Worm (Caenorhabditis elegans) whole organism, L2 larva: ENCODE data around the gene nhr-39.
A peak's percentile ranks its signal among the peaks of the same experiment; 100 is the strongest.

Experiments
- C34F6.9 ChIP-seq: fragments of 150-350 bp; optimal IDR thresholded peaks from 2 replicates; lab custom pipeline; 2014; ENCODE audit warnings: missing biosample characterization, missing genetic modification characterization
- F13H6.1 ChIP-seq: sonication (generic microtip); optimal IDR thresholded peaks from 2 replicates; lab custom pipeline; 2016; ENCODE audit warnings: missing genetic modification characterization, missing compliant biosample characterization
- R02D3.7 ChIP-seq: fragments of 150-350 bp; optimal IDR thresholded peaks from 2 replicates; lab custom pipeline; 2014; ENCODE audit warnings: missing biosample characterization, missing genetic modification characterization
- Y55F3AM.14 ChIP-seq: fragments of 200-800 bp; sonication (Bioruptor generic); optimal IDR thresholded peaks from 2 replicates; lab custom pipeline; 2018; ENCODE audit warnings: mild to moderate bottlenecking, missing genetic modification characterization, missing compliant biosample characterization
- ZK546.5 ChIP-seq: sonication (generic microtip); optimal IDR thresholded peaks from 2 replicates; lab custom pipeline; 2017; ENCODE audit warnings: missing biosample characterization, missing genetic modification characterization
- alr-1 ChIP-seq: fragments of 150-350 bp; optimal IDR thresholded peaks from 2 replicates; lab custom pipeline; 2014; ENCODE audit warnings: missing biosample characterization, missing genetic modification characterization
- aly-2 ChIP-seq: fragments of 150-350 bp; optimal IDR thresholded peaks from 2 replicates; lab custom pipeline; 2014; ENCODE audit warnings: missing biosample characterization, missing genetic modification characterization
- ama-1 ChIP-seq: fragments of 150-350 bp; optimal IDR thresholded peaks from 2 replicates; lab custom pipeline; 2018; ENCODE audit warnings: inconsistent platforms
- blmp-1 ChIP-seq: sonication (generic microtip); optimal IDR thresholded peaks from 2 replicates; lab custom pipeline; 2017; ENCODE audit warnings: missing genetic modification characterization, mild to moderate bottlenecking, missing compliant biosample characterization, antibody characterized with exemption, moderate library complexity; ENCODE audit not compliant: insufficient read depth
- ceh-16 ChIP-seq: fragments of 150-350 bp; optimal IDR thresholded peaks from 2 replicates; lab custom pipeline; 2014; ENCODE audit warnings: missing biosample characterization, missing genetic modification characterization
- ceh-82 ChIP-seq: fragments of 150-350 bp; optimal IDR thresholded peaks from 2 replicates; lab custom pipeline; 2014; ENCODE audit warnings: missing biosample characterization, missing genetic modification characterization
- crh-2 ChIP-seq: sonication (generic microtip); optimal IDR thresholded peaks from 2 replicates; lab custom pipeline; 2017; ENCODE audit warnings: missing biosample characterization, missing genetic modification characterization
- dmd-4 ChIP-seq: sonication (generic microtip); optimal IDR thresholded peaks from 2 replicates; lab custom pipeline; 2017; ENCODE audit warnings: missing biosample characterization, missing genetic modification characterization
- egl-27 ChIP-seq: sonication (generic microtip); optimal IDR thresholded peaks from 3 replicates; lab custom pipeline; 2017; ENCODE audit warnings: missing biosample characterization, missing genetic modification reagents, missing genetic modification characterization
- elt-1 ChIP-seq: fragments of 150-350 bp; optimal IDR thresholded peaks from 2 replicates; lab custom pipeline; 2014; ENCODE audit warnings: missing biosample characterization, missing genetic modification characterization
- elt-3 ChIP-seq: sonication (generic microtip); optimal IDR thresholded peaks from 2 replicates; lab custom pipeline; 2017; ENCODE audit warnings: missing biosample characterization, missing genetic modification characterization
- fos-1 ChIP-seq: fragments of 150-350 bp; optimal IDR thresholded peaks from 2 replicates; lab custom pipeline; 2014; ENCODE audit warnings: missing biosample characterization, missing genetic modification characterization
- gmeb-1 ChIP-seq: fragments of 150-350 bp; optimal IDR thresholded peaks from 2 replicates; lab custom pipeline; 2014; ENCODE audit warnings: missing biosample characterization, missing genetic modification characterization
- lin-13 ChIP-seq: fragments of 150-350 bp; optimal IDR thresholded peaks from 2 replicates; lab custom pipeline; 2014; ENCODE audit warnings: missing biosample characterization, missing genetic modification reagents, missing genetic modification characterization
- lin-39 ChIP-seq: fragments of 150-350 bp; optimal IDR thresholded peaks from 2 replicates; lab custom pipeline; 2014; ENCODE audit warnings: missing biosample characterization, missing genetic modification reagents, missing genetic modification characterization
- lsy-2 ChIP-seq, 2 experiments: fragments of 150-350 bp in 1 of 2; sonication (generic microtip) in 1 of 2; optimal IDR thresholded peaks; 2 replicates each; lab custom pipeline; 2014 to 2017; ENCODE audit warnings: missing biosample characterization in 2 of 2, missing genetic modification characterization in 2 of 2
- mab-5 ChIP-seq: fragments of 150-350 bp; optimal IDR thresholded peaks from 2 replicates; lab custom pipeline; 2014; ENCODE audit warnings: missing biosample characterization, missing genetic modification characterization
- mbf-1 ChIP-seq: sonication (generic microtip); optimal IDR thresholded peaks from 2 replicates; lab custom pipeline; 2017; ENCODE audit warnings: missing biosample characterization, missing genetic modification characterization
- mdl-1 ChIP-seq, 2 experiments: fragments of 150-350 bp in 1 of 2; sonication (generic microtip) in 1 of 2; optimal IDR thresholded peaks; 2 replicates each; lab custom pipeline; 2017; ENCODE audit warnings: missing biosample characterization in 2 of 2, missing genetic modification characterization in 2 of 2
- nhr-11 ChIP-seq: fragments of 150-350 bp; optimal IDR thresholded peaks from 2 replicates; lab custom pipeline; 2014; ENCODE audit warnings: missing biosample characterization, missing genetic modification characterization
- nhr-12 ChIP-seq: fragments of 150-350 bp; optimal IDR thresholded peaks from 2 replicates; lab custom pipeline; 2014; ENCODE audit warnings: missing biosample characterization, missing genetic modification characterization
- nhr-129 ChIP-seq: fragments of 150-350 bp; optimal IDR thresholded peaks from 2 replicates; lab custom pipeline; 2014; ENCODE audit warnings: missing biosample characterization, missing genetic modification characterization
- nhr-21 ChIP-seq: fragments of 150-350 bp; optimal IDR thresholded peaks from 2 replicates; lab custom pipeline; 2014; ENCODE audit warnings: missing biosample characterization, missing genetic modification characterization
- nhr-23 ChIP-seq: fragments of 150-350 bp; optimal IDR thresholded peaks from 2 replicates; lab custom pipeline; 2014; ENCODE audit warnings: missing biosample characterization, missing genetic modification reagents, missing genetic modification characterization
- nhr-237 ChIP-seq: fragments of 150-350 bp; optimal IDR thresholded peaks from 2 replicates; lab custom pipeline; 2014; ENCODE audit warnings: missing biosample characterization, missing genetic modification characterization
- nhr-25 ChIP-seq: fragments of 150-350 bp; sonication (generic microtip); optimal IDR thresholded peaks from 3 replicates; lab custom pipeline; 2014; ENCODE audit warnings: missing biosample characterization, missing genetic modification characterization
- nhr-6 ChIP-seq: fragments of 150-350 bp; optimal IDR thresholded peaks from 2 replicates; lab custom pipeline; 2014; ENCODE audit warnings: missing biosample characterization, missing genetic modification characterization
- nhr-77 ChIP-seq: fragments of 150-350 bp; optimal IDR thresholded peaks from 2 replicates; lab custom pipeline; 2014; ENCODE audit warnings: missing biosample characterization, missing genetic modification characterization
- peb-1 ChIP-seq: fragments of 150-350 bp; optimal IDR thresholded peaks from 2 replicates; lab custom pipeline; 2014; ENCODE audit warnings: missing biosample characterization, missing genetic modification characterization
- sem-4 ChIP-seq: fragments of 150-350 bp; optimal IDR thresholded peaks from 2 replicates; lab custom pipeline; 2014; ENCODE audit warnings: missing biosample characterization, missing genetic modification reagents, missing genetic modification characterization
- skn-1 ChIP-seq: sonication (generic microtip); optimal IDR thresholded peaks from 2 replicates; lab custom pipeline; 2017; ENCODE audit warnings: missing biosample characterization, missing genetic modification characterization
- sma-3 ChIP-seq: sonication (generic microtip); optimal IDR thresholded peaks from 2 replicates; lab custom pipeline; 2016; ENCODE audit warnings: missing genetic modification reagents, missing genetic modification characterization, missing compliant biosample characterization
- sma-9 ChIP-seq, 2 experiments: fragments of 150-350 bp in 1 of 2; sonication (generic microtip) in 1 of 2; optimal IDR thresholded peaks; 2 replicates each; lab custom pipeline; 2014 to 2016; ENCODE audit warnings: missing genetic modification characterization in 2 of 2, mild to moderate bottlenecking in 1 of 2, missing biosample characterization in 1 of 2, missing compliant biosample characterization in 1 of 2, missing genetic modification reagents in 1 of 2, moderate library complexity in 1 of 2
- snpc-4 ChIP-seq: fragments of 150-350 bp; optimal IDR thresholded peaks from 2 replicates; lab custom pipeline; 2014; ENCODE audit warnings: missing biosample characterization, missing genetic modification characterization
- unc-39 ChIP-seq: fragments of 150-350 bp; optimal IDR thresholded peaks from 2 replicates; lab custom pipeline; 2014; ENCODE audit warnings: missing biosample characterization, missing genetic modification characterization
- unc-55 ChIP-seq: fragments of 150-350 bp; sonication (generic microtip); optimal IDR thresholded peaks from 3 replicates; lab custom pipeline; 2014; ENCODE audit warnings: missing biosample characterization, missing genetic modification reagents, missing genetic modification characterization
- unc-62 ChIP-seq: fragments of 150-350 bp; optimal IDR thresholded peaks from 2 replicates; lab custom pipeline; 2014; ENCODE audit warnings: missing biosample characterization, missing genetic modification reagents, missing genetic modification characterization
- zag-1 ChIP-seq: fragments of 150-350 bp; optimal IDR thresholded peaks from 2 replicates; lab custom pipeline; 2014; ENCODE audit warnings: missing biosample characterization, missing genetic modification characterization
- ztf-1 ChIP-seq: fragments of 200-800 bp; sonication (Bioruptor generic); conservative IDR thresholded peaks from 2 replicates; pipeline ENCODE4 v1.3.6; 2022; ENCODE audit warnings: missing genetic modification characterization, missing compliant biosample characterization
- ztf-11 ChIP-seq: sonication (generic microtip); optimal IDR thresholded peaks from 2 replicates; lab custom pipeline; 2017; ENCODE audit warnings: missing biosample characterization, missing genetic modification characterization
- ztf-4 ChIP-seq: fragments of 150-350 bp; optimal IDR thresholded peaks from 2 replicates; lab custom pipeline; 2014; ENCODE audit warnings: missing biosample characterization, missing genetic modification characterization

nhr-39 gene

DNA sequence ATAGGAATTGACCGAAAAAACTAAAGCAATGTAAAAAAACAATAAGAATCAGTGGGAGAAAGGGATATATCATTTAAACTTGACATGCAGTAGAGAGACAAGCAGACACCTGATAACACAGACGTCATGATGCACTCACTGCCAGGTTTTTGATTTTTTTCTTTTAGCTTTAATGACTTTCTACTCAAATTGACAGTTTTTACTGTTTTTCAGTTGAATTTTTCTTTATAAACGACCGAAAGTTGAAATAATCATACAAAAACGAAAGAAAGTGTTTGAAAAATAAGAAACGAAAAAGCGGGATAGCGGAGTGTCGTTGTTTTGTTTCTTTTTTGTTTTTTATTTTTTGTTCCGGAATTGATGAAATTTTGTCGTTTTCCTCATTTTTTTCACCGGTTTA lies 31.1 kb downstream of the nhr-39 start, which contains the start of gene ucp-4:
Gene ucp-4 (plus strand): TSS at position 83 of the 400 bp plus-strand sequence.
- TF ChIP-seq nhr-12 (tag; lab: Kevin White, UChicago) (no peak), mab-5 (tag; lab: Kevin White, UChicago) (no peak), C34F6.9 (tag; lab: Kevin White, UChicago) (peak; percentile 37)
- TF ChIP-seq, all 48 proteins: peak for 1

- TF ChIP-seq blmp-1 (tag; lab: Kevin White, UChicago) (no peak), nhr-237 (tag; lab: Kevin White, UChicago) (no peak), nhr-11 (tag; lab: Kevin White, UChicago) (no peak), nhr-23 (tag; lab: Kevin White, UChicago) (no peak), snpc-4 (tag; lab: Kevin White, UChicago) (no peak), C34F6.9 (tag; lab: Kevin White, UChicago) (no peak), fos-1 (tag; lab: Kevin White, UChicago) (no peak), elt-3 (tag; lab: Kevin White, UChicago) (no peak), egl-27 (tag; lab: Kevin White, UChicago) (no peak), ceh-16 (tag; lab: Kevin White, UChicago) (no peak), ceh-82 (tag; lab: Kevin White, UChicago) (no peak), ztf-4 (tag; lab: Kevin White, UChicago) (no peak), unc-55 (GFP tag; lab: Kevin White, UChicago) (no peak), nhr-77 (tag; lab: Kevin White, UChicago) (no peak), alr-1 (tag; lab: Kevin White, UChicago) (no peak), nhr-129 (tag; lab: Kevin White, UChicago) (no peak)
Observed at ce11 chrV:9336462-9336861, 33.3 kb downstream of the nhr-39 start, which contains the start of gene coq-6. TSS of gene coq-6 (plus strand) at chrV:9336762.

ce11 chrV:9338452-9338851 lies 35.3 kb downstream of the nhr-39 start:
- no peak for TF ChIP-seq lin-39
- no peak for TF ChIP-seq skn-1 (tag; lab: Kevin White, UChicago)
- TF ChIP-seq C34F6.9 (tag; lab: Kevin White, UChicago): no peak
- peak; percentile 55 for TF ChIP-seq nhr-129 (tag; lab: Kevin White, UChicago)
- no peak for TF ChIP-seq egl-27 (tag; lab: Kevin White, UChicago)
- no peak for TF ChIP-seq nhr-23 (tag; lab: Kevin White, UChicago)
- TF ChIP-seq nhr-12 (tag; lab: Kevin White, UChicago): no peak
- no peak for TF ChIP-seq nhr-11 (tag; lab: Kevin White, UChicago)
- peak; percentile 21 for TF ChIP-seq nhr-25 (tag; lab: Kevin White, UChicago)
- no peak for TF ChIP-seq unc-55 (GFP tag; lab: Kevin White, UChicago)
- TF ChIP-seq fos-1 (tag; lab: Kevin White, UChicago): no peak
- no peak for TF ChIP-seq ZK546.5
- no peak for TF ChIP-seq crh-2 (tag; lab: Kevin White, UChicago)
- no peak for TF ChIP-seq F13H6.1 (tag; lab: Kevin White, UChicago)
- no peak for TF ChIP-seq ceh-16 (tag; lab: Kevin White, UChicago)
- no peak for TF ChIP-seq nhr-77 (tag; lab: Kevin White, UChicago)
- peak; percentile 59 for TF ChIP-seq ama-1 (lab: Kevin White, UChicago)
- TF ChIP-seq unc-39 (tag; lab: Kevin White, UChicago): no peak
- no peak for TF ChIP-seq gmeb-1 (tag; lab: Kevin White, UChicago)
- TF ChIP-seq zag-1 (tag; lab: Kevin White, UChicago): no peak
- no peak for TF ChIP-seq R02D3.7
- no peak for TF ChIP-seq alr-1 (tag; lab: Kevin White, UChicago)
- TF ChIP-seq lsy-2 (tag; optimal IDR thresholded peaks at IDR 0.05; lab: Kevin White, UChicago): no peak
- peak; percentile 51 for TF ChIP-seq sma-3 (GFP tag; lab: Kevin White, UChicago)
- TF ChIP-seq nhr-6 (tag; lab: Kevin White, UChicago): peak; percentile 2
- no peak for TF ChIP-seq ztf-4 (tag; lab: Kevin White, UChicago)
- TF ChIP-seq nhr-237 (tag; lab: Kevin White, UChicago): no peak
- no peak for TF ChIP-seq nhr-21 (tag; lab: Kevin White, UChicago)
- no peak for TF ChIP-seq peb-1
- no peak for TF ChIP-seq mbf-1 (tag; lab: Kevin White, UChicago)
- TF ChIP-seq ceh-82 (tag; lab: Kevin White, UChicago): no peak
- no peak for TF ChIP-seq unc-62 (GFP tag; lab: Kevin White, UChicago)
- no peak for TF ChIP-seq blmp-1 (tag; lab: Kevin White, UChicago)
- no peak for TF ChIP-seq mab-5 (tag; lab: Kevin White, UChicago)
- peak; percentile 53 for TF ChIP-seq Y55F3AM.14 (GFP tag; lab: Kevin White, UChicago)
- TF ChIP-seq lin-13 (GFP tag; lab: Kevin White, UChicago): no peak
- peak; percentile 44 for TF ChIP-seq sma-9 (GFP tag; optimal IDR thresholded peaks at IDR 0.05; lab: Kevin White, UChicago)
- TF ChIP-seq sma-9 (tag; optimal IDR thresholded peaks at IDR 0.05; lab: Kevin White, UChicago): no peak
- no peak for TF ChIP-seq elt-1 (tag; lab: Kevin White, UChicago)
- TF ChIP-seq elt-3 (tag; lab: Kevin White, UChicago): no peak
- no peak for TF ChIP-seq aly-2
- no peak for TF ChIP-seq ztf-1
- TF ChIP-seq sem-4 (tag; lab: Kevin White, UChicago): no peak
- TF ChIP-seq snpc-4 (tag; lab: Kevin White, UChicago): no peak
- no peak for TF ChIP-seq dmd-4 (tag; lab: Kevin White, UChicago)
- no peak for TF ChIP-seq ztf-11 (tag; lab: Kevin White, UChicago)
- TF ChIP-seq mdl-1 (tag; optimal IDR thresholded peaks at IDR 0.05; lab: Kevin White, UChicago): no peak
